Worm (Caenorhabditis elegans) whole organism, L4 larva: ENCODE data around the gene fbxc-39.
"Not testable (repeated sequence)": the region's sequence is repeated elsewhere in the genome, so short reads cannot be mapped to it uniquely, and the experiment has no call there.

Experiments
- ama-1 ChIP-seq: fragments of 150-350 bp; optimal IDR thresholded peaks from 2 replicates; lab custom pipeline; 2014; ENCODE audit warnings: inconsistent platforms, mixed read lengths
- ceh-20 ChIP-seq: fragments of 200-800 bp; sonication (Bioruptor generic); IDR thresholded peaks from 2 replicates; pipeline ENCODE4 v1.3.6; 2022; ENCODE audit warnings: missing genetic modification reagents, missing genetic modification characterization, missing compliant biosample characterization
- ces-1 ChIP-seq: fragments of 150-350 bp; sonication (generic microtip); optimal IDR thresholded peaks from 4 replicates; lab custom pipeline; 2014; ENCODE audit warnings: missing biosample characterization, missing genetic modification reagents, missing genetic modification characterization
- egl-27 ChIP-seq: sonication (generic microtip); optimal IDR thresholded peaks from 3 replicates; lab custom pipeline; 2017; ENCODE audit warnings: missing biosample characterization, missing genetic modification reagents, missing genetic modification characterization
- fos-1 ChIP-seq: fragments of 150-350 bp; optimal IDR thresholded peaks from 2 replicates; lab custom pipeline; 2014; ENCODE audit warnings: missing biosample characterization, missing genetic modification characterization
- nhr-6 ChIP-seq: fragments of 150-350 bp; optimal IDR thresholded peaks from 2 replicates; lab custom pipeline; 2014; ENCODE audit warnings: missing biosample characterization, missing genetic modification characterization
- nhr-76 ChIP-seq: fragments of 150-350 bp; optimal IDR thresholded peaks from 2 replicates; lab custom pipeline; 2014; ENCODE audit warnings: missing biosample characterization, missing genetic modification characterization
- spr-1 ChIP-seq: sonication (generic microtip); optimal IDR thresholded peaks from 2 replicates; lab custom pipeline; 2016; ENCODE audit warnings: mild to moderate bottlenecking, missing genetic modification characterization, missing compliant biosample characterization

DNA sequence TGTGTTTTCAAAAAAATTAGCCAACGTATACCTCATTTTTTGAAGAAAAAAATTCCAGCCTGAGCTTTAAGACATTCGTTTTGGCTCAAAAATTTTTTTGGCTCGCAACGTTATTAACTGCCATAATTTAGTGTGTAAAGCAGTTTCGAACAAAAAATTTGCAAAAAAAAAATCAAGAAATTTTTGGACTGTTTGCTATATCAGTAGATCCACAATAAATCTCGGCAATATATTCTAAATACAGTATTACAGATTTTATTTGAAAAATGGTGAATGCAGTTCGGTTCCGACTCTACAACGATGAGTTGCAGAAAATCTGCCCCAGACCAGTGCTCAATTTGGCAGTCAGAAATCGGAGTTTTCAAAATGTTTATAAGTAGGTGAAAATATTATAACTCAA is 20.4 kb upstream of the fbxc-39 start, which contains the start of gene C32B5.6:
- not testable (repeated sequence) for TF ChIP-seq fos-1 (tag; lab: Kevin White, UChicago); ceh-20 (GFP tag; lab: Robert Waterston, UW); nhr-6 (tag; lab: Kevin White, UChicago); spr-1 (tag; lab: Kevin White, UChicago); nhr-76 (tag; lab: Kevin White, UChicago); egl-27; ces-1 (GFP tag; lab: Kevin White, UChicago); ama-1 (lab: Kevin White, UChicago)
